Worm (Caenorhabditis elegans) whole organism, L4/young adult: ENCODE data around the gene gpa-12.

Experiments used
- W03F9.2 ChIP-seq: fragments of 150-350 bp; optimal IDR thresholded peaks from 2 replicates; lab custom pipeline; 2014; ENCODE audit warnings: missing biosample characterization, missing genetic modification characterization
- him-1 ChIP-seq: sonication (generic microtip); optimal IDR thresholded peaks from 2 replicates; lab custom pipeline; 2016; ENCODE audit warnings: missing genotype, missing genetic modification reagents, missing genetic modification characterization, missing compliant biosample characterization

- TF ChIP-seq him-1 (tag; lab: Kevin White, UChicago) (no peak), W03F9.2 (tag; lab: Kevin White, UChicago) (no peak)
Observed at ce11 chrX:9212675-9213074, 30.7 kb upstream of the gpa-12 start.
